Worm (Caenorhabditis elegans): ENCODE measurements around the gene Y67D8C.22.

ce11 chrIV:3121060-3121459 lies 45.0 kb upstream of the Y67D8C.22 start:
- TF ChIP-seq lin-15B (tag; optimal IDR thresholded peaks at IDR 0.05) (no peak), ctbp-1 (GFP tag; IDR thresholded peaks at IDR 0.05) (no peak), arid-1 (GFP tag; conservative IDR thresholded peaks at IDR 0.05) (no peak), unc-130 (GFP tag; optimal IDR thresholded peaks at IDR 0.05) (no peak), nhr-42 (GFP tag; IDR thresholded peaks at IDR 0.05) (no peak)

All from whole organism, L4 larva.